Worm (Caenorhabditis elegans): Measurements from ENCODE around the gene C16D9.8.
A peak's percentile ranks its signal among the peaks of the same experiment; 100 is the strongest.

Gene C16D9.8

ce11 chrV:8307013-8307412 is 43.6 kb upstream of the C16D9.8 start (continued):
- no peak for TF ChIP-seq ceh-44 (GFP tag; IDR thresholded peaks at IDR 0.05)
- no peak for TF ChIP-seq ceh-32 (tag; optimal IDR thresholded peaks at IDR 0.05; ENCODE audit: poor library complexity)
- TF ChIP-seq ceh-20 (GFP tag; IDR thresholded peaks at IDR 0.05) = no peak
- TF ChIP-seq ztf-7 (tag; optimal IDR thresholded peaks at IDR 0.05) = no peak
- no peak for TF ChIP-seq aly-2 (tag; optimal IDR thresholded peaks at IDR 0.05)
- no peak for TF ChIP-seq ceh-28 (tag; optimal IDR thresholded peaks at IDR 0.05)
- TF ChIP-seq daf-8 (GFP tag; IDR thresholded peaks at IDR 0.05) = no peak
- TF ChIP-seq mxl-3 (GFP tag; optimal IDR thresholded peaks at IDR 0.05) = peak; percentile 64
- TF ChIP-seq hmg-1.1 (GFP tag; IDR thresholded peaks at IDR 0.05) = no peak
- TF ChIP-seq mxl-2 (GFP tag; conservative IDR thresholded peaks at IDR 0.05) = no peak
- TF ChIP-seq zip-11 (GFP tag; IDR thresholded peaks at IDR 0.05) = no peak
- no peak for TF ChIP-seq zip-2 (tag; optimal IDR thresholded peaks at IDR 0.05)
- TF ChIP-seq dmd-8 (GFP tag; IDR thresholded peaks at IDR 0.05) = no peak
- no peak for TF ChIP-seq egl-43 (GFP tag; IDR thresholded peaks at IDR 0.05)
- no peak for TF ChIP-seq lir-3 (tag; optimal IDR thresholded peaks at IDR 0.05)
- no peak for TF ChIP-seq nhr-48 (tag; optimal IDR thresholded peaks at IDR 0.05)
- no peak for TF ChIP-seq zfp-2 (tag; optimal IDR thresholded peaks at IDR 0.05)
- TF ChIP-seq F10B5.3 (tag; optimal IDR thresholded peaks at IDR 0.05) = no peak
- TF ChIP-seq daf-12 (tag; optimal IDR thresholded peaks at IDR 0.05) = no peak
- TF ChIP-seq Y105C5A.15 (GFP tag; IDR thresholded peaks at IDR 0.05) = no peak
- no peak for TF ChIP-seq ctbp-1 (GFP tag; IDR thresholded peaks at IDR 0.05)
- no peak for TF ChIP-seq nhr-76 (tag; optimal IDR thresholded peaks at IDR 0.05)
- TF ChIP-seq spr-3 (GFP tag; optimal IDR thresholded peaks at IDR 0.05) = no peak
- no peak for TF ChIP-seq daf-16 (GFP tag; optimal IDR thresholded peaks at IDR 0.05)
- peak; percentile 55 for TF ChIP-seq daf-16 (tag; optimal IDR thresholded peaks at IDR 0.05)
- TF ChIP-seq lin-1 (GFP tag; IDR thresholded peaks at IDR 0.05) = no peak
- TF ChIP-seq snpc-1.2 (GFP tag; IDR thresholded peaks at IDR 0.05) = no peak
- TF ChIP-seq zag-1 (tag; optimal IDR thresholded peaks at IDR 0.05) = no peak
- no peak for TF ChIP-seq Y48G9A.11 (GFP tag; IDR thresholded peaks at IDR 0.05)
- peak; percentile 54 for TF ChIP-seq hlh-30 (tag; optimal IDR thresholded peaks at IDR 0.05; ENCODE audit: insufficient read depth)
- TF ChIP-seq cey-2 (tag; optimal IDR thresholded peaks at IDR 0.05; ENCODE audit: borderline replicate concordance, insufficient read depth) = no peak
- TF ChIP-seq dve-1 (tag; optimal IDR thresholded peaks at IDR 0.05; ENCODE audit: insufficient read depth) = peak; percentile 65
- no peak for TF ChIP-seq snpc-4 (tag; optimal IDR thresholded peaks at IDR 0.05)
- TF ChIP-seq lsy-2 (tag; optimal IDR thresholded peaks at IDR 0.05) = no peak
- TF ChIP-seq mdt-29 (GFP tag; IDR thresholded peaks at IDR 0.05) = no peak
- TF ChIP-seq lin-39 (tag; optimal IDR thresholded peaks at IDR 0.05) = no peak
- TF ChIP-seq zfp-3 (GFP tag; conservative IDR thresholded peaks at IDR 0.05) = no peak
- no peak for TF ChIP-seq set-16 (GFP tag; IDR thresholded peaks at IDR 0.05)
- TF ChIP-seq dpl-1 (GFP tag; optimal IDR thresholded peaks at IDR 0.05) = no peak
- TF ChIP-seq nhr-237 (tag; optimal IDR thresholded peaks at IDR 0.05) = no peak
- no peak for TF ChIP-seq tra-1 (GFP tag; IDR thresholded peaks at IDR 0.05)
- no peak for TF ChIP-seq attf-4 (tag; optimal IDR thresholded peaks at IDR 0.05)
- TF ChIP-seq tag-97 (GFP tag; IDR thresholded peaks at IDR 0.05) = no peak
- TF ChIP-seq gei-8 (GFP tag; optimal IDR thresholded peaks at IDR 0.05) = no peak
- peak; percentile 65 for TF ChIP-seq hlh-11 (tag; optimal IDR thresholded peaks at IDR 0.05)
- no peak for TF ChIP-seq duxl-1 (tag; optimal IDR thresholded peaks at IDR 0.05; ENCODE audit: poor library complexity)
- TF ChIP-seq F44E2.7 (GFP tag; IDR thresholded peaks at IDR 0.05) = no peak
- TF ChIP-seq pqm-1 (tag; optimal IDR thresholded peaks at IDR 0.05) = peak; percentile 63
- TF ChIP-seq fos-1 (tag; optimal IDR thresholded peaks at IDR 0.05) = no peak

Data from whole organism, L4 larva.